Worm (Caenorhabditis elegans) whole organism, L3 larva: ENCODE results near the gene nhr-196.

Experiments used
- R02D3.7 ChIP-seq: fragments of 150-350 bp; optimal IDR thresholded peaks from 2 replicates; lab custom pipeline; 2014; ENCODE audit warnings: missing biosample characterization, missing genetic modification characterization
- ZK546.5 ChIP-seq: sonication (generic microtip); optimal IDR thresholded peaks from 2 replicates; lab custom pipeline; 2017; ENCODE audit warnings: missing biosample characterization, missing genetic modification characterization
- aly-2 ChIP-seq: fragments of 150-350 bp; optimal IDR thresholded peaks from 2 replicates; lab custom pipeline; 2014; ENCODE audit warnings: missing biosample characterization, missing genetic modification characterization
- ama-1 ChIP-seq: fragments of 150-350 bp; optimal IDR thresholded peaks from 2 replicates; lab custom pipeline; 2018
- ceh-82 ChIP-seq: fragments of 150-350 bp; optimal IDR thresholded peaks from 2 replicates; lab custom pipeline; 2014; ENCODE audit warnings: missing biosample characterization, missing genetic modification characterization
- ceh-9 ChIP-seq: sonication (generic microtip); optimal IDR thresholded peaks from 2 replicates; lab custom pipeline; 2018; ENCODE audit warnings: missing biosample characterization, missing genetic modification characterization
- daf-12 ChIP-seq: fragments of 150-350 bp; optimal IDR thresholded peaks from 2 replicates; lab custom pipeline; 2014; ENCODE audit warnings: missing biosample characterization, missing genetic modification reagents, missing genetic modification characterization
- egl-27 ChIP-seq: sonication (generic microtip); optimal IDR thresholded peaks from 4 replicates; lab custom pipeline; 2017; ENCODE audit warnings: missing biosample characterization, missing genetic modification reagents, missing genetic modification characterization
- egl-5 ChIP-seq: fragments of 150-350 bp; optimal IDR thresholded peaks from 2 replicates; lab custom pipeline; 2017; ENCODE audit warnings: missing biosample characterization, missing genetic modification reagents, missing genetic modification characterization, inconsistent platforms
- elt-2 ChIP-seq: sonication (generic microtip); optimal IDR thresholded peaks from 2 replicates; lab custom pipeline; 2016; ENCODE audit warnings: missing genetic modification reagents, mild to moderate bottlenecking, missing genetic modification characterization, missing compliant biosample characterization
- elt-3 ChIP-seq, 3 experiments: fragments of 150-350 bp in 1 of 3; sonication (generic microtip) in 2 of 3; optimal IDR thresholded peaks; 2 replicates in 2 of 3; 4 replicates in 1 of 3; lab custom pipeline; 2014 to 2017; ENCODE audit warnings: missing biosample characterization in 3 of 3, missing genetic modification characterization in 3 of 3
- eor-1 ChIP-seq, 2 experiments: fragments of 150-350 bp; optimal IDR thresholded peaks; 2 replicates each; lab custom pipeline; 2014 to 2018; ENCODE audit warnings: missing biosample characterization in 2 of 2, missing genetic modification characterization in 2 of 2
- fkh-2 ChIP-seq: fragments of 150-350 bp; optimal IDR thresholded peaks from 2 replicates; lab custom pipeline; 2014; ENCODE audit warnings: missing biosample characterization, missing genetic modification reagents, missing genetic modification characterization
- hmg-11 ChIP-seq: sonication (generic microtip); optimal IDR thresholded peaks from 2 replicates; lab custom pipeline; 2016; ENCODE audit warnings: missing genetic modification characterization, missing compliant biosample characterization
- lin-39 ChIP-seq: fragments of 150-350 bp; optimal IDR thresholded peaks from 2 replicates; lab custom pipeline; 2018; ENCODE audit warnings: missing biosample characterization, missing genetic modification reagents, missing genetic modification characterization
- lsy-12 ChIP-seq: sonication (generic microtip); optimal IDR thresholded peaks from 2 replicates; lab custom pipeline; 2016; ENCODE audit warnings: mild to moderate bottlenecking, missing genetic modification characterization, missing compliant biosample characterization
- mdl-1 ChIP-seq: fragments of 150-350 bp; optimal IDR thresholded peaks from 2 replicates; lab custom pipeline; 2014; ENCODE audit warnings: missing biosample characterization, missing genetic modification characterization
- mml-1 ChIP-seq: fragments of 150-350 bp; sonication (generic microtip); optimal IDR thresholded peaks from 3 replicates; lab custom pipeline; 2014; ENCODE audit warnings: missing biosample characterization, missing genetic modification characterization
- nfya-1 ChIP-seq: sonication (generic microtip); optimal IDR thresholded peaks from 2 replicates; lab custom pipeline; 2017; ENCODE audit warnings: missing genetic modification characterization, mild to moderate bottlenecking, missing compliant biosample characterization, antibody characterized with exemption, moderate library complexity; ENCODE audit not compliant: insufficient read depth
- nhr-12 ChIP-seq: fragments of 150-350 bp; optimal IDR thresholded peaks from 2 replicates; lab custom pipeline; 2014; ENCODE audit warnings: missing biosample characterization, missing genetic modification characterization
- nhr-237 ChIP-seq: fragments of 150-350 bp; optimal IDR thresholded peaks from 2 replicates; lab custom pipeline; 2014; ENCODE audit warnings: missing biosample characterization, missing genetic modification characterization
- nhr-28 ChIP-seq: fragments of 150-350 bp; optimal IDR thresholded peaks from 2 replicates; lab custom pipeline; 2014; ENCODE audit warnings: missing biosample characterization, missing genetic modification characterization
- nhr-67 ChIP-seq: fragments of 150-350 bp; optimal IDR thresholded peaks from 2 replicates; lab custom pipeline; 2014; ENCODE audit warnings: missing biosample characterization, missing genetic modification characterization
- nhr-76 ChIP-seq: fragments of 150-350 bp; sonication (generic microtip); optimal IDR thresholded peaks from 5 replicates; lab custom pipeline; 2014; ENCODE audit warnings: missing biosample characterization, missing genetic modification characterization
- pha-4 ChIP-seq: fragments of 150-350 bp; optimal IDR thresholded peaks from 2 replicates; lab custom pipeline; 2014; ENCODE audit warnings: missing biosample characterization, missing genetic modification reagents, missing genetic modification characterization
- pqm-1 ChIP-seq: fragments of 150-350 bp; optimal IDR thresholded peaks from 2 replicates; lab custom pipeline; 2017; ENCODE audit warnings: missing biosample characterization, missing genetic modification characterization, inconsistent platforms
- skn-1 ChIP-seq: fragments of 150-350 bp; optimal IDR thresholded peaks from 2 replicates; lab custom pipeline; 2014; ENCODE audit warnings: missing biosample characterization, missing genetic modification characterization
- tbx-2 ChIP-seq: sonication (generic microtip); optimal IDR thresholded peaks from 2 replicates; lab custom pipeline; 2016; ENCODE audit warnings: mild to moderate bottlenecking, missing genetic modification characterization, missing compliant biosample characterization
- unc-39 ChIP-seq: sonication (generic microtip); optimal IDR thresholded peaks from 4 replicates; lab custom pipeline; 2017; ENCODE audit warnings: missing biosample characterization, missing genetic modification characterization
- unc-62 ChIP-seq: fragments of 150-350 bp; sonication (generic microtip); optimal IDR thresholded peaks from 4 replicates; lab custom pipeline; 2014; ENCODE audit warnings: missing biosample characterization, missing genetic modification reagents, missing genetic modification characterization
- ztf-11 ChIP-seq: fragments of 150-350 bp; optimal IDR thresholded peaks from 2 replicates; lab custom pipeline; 2014; ENCODE audit warnings: missing biosample characterization, missing genetic modification characterization

The nhr-196 gene

ce11 chrV:15730459-15730858 is 44.9 kb downstream of the nhr-196 start, which contains the start of gene Y6E2A.10:
Gene Y6E2A.10, minus strand, starts transcription at chrV:15730559.
- TF ChIP-seq lsy-12 (tag; lab: Kevin White, UChicago), result no peak
- TF ChIP-seq unc-62 (GFP tag; lab: Kevin White, UChicago), result no peak
- TF ChIP-seq egl-27, result no peak
- no peak for TF ChIP-seq pqm-1
- no peak for TF ChIP-seq egl-5 (tag; lab: Kevin White, UChicago)
- TF ChIP-seq nhr-12 (tag; lab: Kevin White, UChicago), result no peak
- no peak for TF ChIP-seq elt-2 (tag; lab: Kevin White, UChicago)
- no peak for TF ChIP-seq skn-1
- no peak for TF ChIP-seq tbx-2 (tag; lab: Kevin White, UChicago)
- no peak for TF ChIP-seq mml-1 (tag; lab: Kevin White, UChicago)
- no peak for TF ChIP-seq ceh-9 (tag; lab: Kevin White, UChicago)
- TF ChIP-seq eor-1 (tag; optimal IDR thresholded peaks at IDR 0.05; lab: Kevin White, UChicago), result no peak
- no peak for TF ChIP-seq nfya-1 (tag; lab: Kevin White, UChicago)

ce11 chrV:15732209-15732608 is 46.7 kb downstream of the nhr-196 start, which contains the start of gene str-38:
Gene str-38, minus strand, starts transcription at chrV:15732309.
- TF ChIP-seq daf-12 (tag; lab: Kevin White, UChicago) (no peak), mml-1 (tag; lab: Kevin White, UChicago) (no peak), unc-39 (no peak), nhr-28 (tag; lab: Kevin White, UChicago) (no peak), mdl-1 (tag; lab: Kevin White, UChicago) (no peak), nhr-67 (tag; lab: Kevin White, UChicago) (no peak), nhr-12 (tag; lab: Kevin White, UChicago) (no peak)
- TF ChIP-seq, all 47 proteins: peak for 0

ce11 chrV:15733020-15733419 is 47.5 kb downstream of the nhr-196 start:
- TF ChIP-seq eor-1 (tag; optimal IDR thresholded peaks at IDR 0.05; lab: Kevin White, UChicago) (no peak), hmg-11 (tag; lab: Kevin White, UChicago) (no peak), lin-39 (tag; lab: Kevin White, UChicago) (no peak), pha-4 (no peak), R02D3.7 (tag; lab: Kevin White, UChicago) (no peak), fkh-2 (tag; lab: Kevin White, UChicago) (no peak), egl-5 (tag; lab: Kevin White, UChicago) (no peak), ama-1 (lab: Kevin White, UChicago) (no peak), tbx-2 (tag; lab: Kevin White, UChicago) (no peak)

ce11 chrV:15733568-15733967 is 48.1 kb downstream of the nhr-196 start, which contains the start of gene T23D5.3:
Gene T23D5.3, minus strand, starts transcription at chrV:15733668.
- TF ChIP-seq hmg-11 (tag; lab: Kevin White, UChicago) (no peak), aly-2 (no peak), mml-1 (tag; lab: Kevin White, UChicago) (no peak)

- TF ChIP-seq ztf-11, result no peak
- no peak for TF ChIP-seq nhr-237 (tag; lab: Kevin White, UChicago)
- TF ChIP-seq elt-2 (tag; lab: Kevin White, UChicago), result no peak
- TF ChIP-seq ceh-82 (tag; lab: Kevin White, UChicago), result no peak
- TF ChIP-seq ZK546.5, result no peak
- TF ChIP-seq nfya-1 (tag; lab: Kevin White, UChicago), result no peak
- no peak for TF ChIP-seq elt-3 (tag; optimal IDR thresholded peaks at IDR 0.05; lab: Kevin White, UChicago)
- no peak for TF ChIP-seq nhr-76 (tag; lab: Kevin White, UChicago)
- TF ChIP-seq eor-1 (tag; optimal IDR thresholded peaks at IDR 0.05; lab: Kevin White, UChicago), result no peak
- no peak for TF ChIP-seq nhr-12 (tag; lab: Kevin White, UChicago)
- TF ChIP-seq pqm-1, result no peak
- TF ChIP-seq egl-5 (tag; lab: Kevin White, UChicago), result no peak
- TF ChIP-seq daf-12 (tag; lab: Kevin White, UChicago), result no peak
- no peak for TF ChIP-seq ceh-9 (tag; lab: Kevin White, UChicago)
Observed at ce11 chrV:15735720-15736119, 50.2 kb downstream of the nhr-196 start, which contains the start of gene str-27. Gene str-27, minus strand, starts transcription at chrV:15735820.
